Worm (Caenorhabditis elegans): Measurements from ENCODE around the gene vps-33.1.

Gene vps-33.1

DNA sequence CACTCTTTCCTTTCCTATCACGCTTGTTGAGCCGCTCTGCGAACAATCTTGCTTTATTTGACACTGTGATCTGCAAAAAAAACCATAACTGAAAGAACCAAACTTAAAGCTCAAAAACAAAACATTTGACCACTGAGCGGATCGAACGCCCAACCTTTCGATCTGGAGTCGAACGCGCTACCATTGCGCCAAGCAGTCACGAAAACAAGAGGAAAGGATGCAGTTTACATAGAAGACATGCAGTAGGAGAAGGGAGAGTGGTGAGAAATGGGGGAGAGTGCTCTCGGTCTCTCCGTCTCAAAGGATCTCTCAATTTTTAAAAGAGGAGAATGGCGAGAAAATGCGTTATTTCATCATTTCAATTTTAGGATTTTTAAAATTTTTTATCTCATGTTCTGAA, 22.4 kb upstream of the vps-33.1 start (continued):
- TF ChIP-seq dmd-4 (tag; optimal IDR thresholded peaks at IDR 0.05; ENCODE audit: borderline replicate concordance) (peak; percentile 91), ceh-22 (tag; optimal IDR thresholded peaks at IDR 0.05) (no peak), che-1 (tag; optimal IDR thresholded peaks at IDR 0.05) (peak; percentile 94), hlh-6 (tag; optimal IDR thresholded peaks at IDR 0.05) (peak; percentile 97), ceh-30 (tag; optimal IDR thresholded peaks at IDR 0.05) (peak; percentile 16), ceh-24 (tag; optimal IDR thresholded peaks at IDR 0.05) (peak; percentile 81), pha-4 (tag; optimal IDR thresholded peaks at IDR 0.05) (no peak), hlh-30 (tag; optimal IDR thresholded peaks at IDR 0.05; ENCODE audit: insufficient read depth) (peak; percentile 80), ztf-16 (tag; optimal IDR thresholded peaks at IDR 0.05) (peak; percentile 93), K09A11.1 (tag; optimal IDR thresholded peaks at IDR 0.05; ENCODE audit: insufficient read depth) (peak; percentile 91), pag-3 (tag; optimal IDR thresholded peaks at IDR 0.05; ENCODE audit: borderline replicate concordance) (peak; percentile 77), hlh-15 (tag; optimal IDR thresholded peaks at IDR 0.05) (peak; percentile 92), nhr-11 (tag; optimal IDR thresholded peaks at IDR 0.05) (no peak), gmeb-2 (tag; optimal IDR thresholded peaks at IDR 0.05) (peak; percentile 95), hlh-8 (tag; optimal IDR thresholded peaks at IDR 0.05) (peak; percentile 77), pqm-1 (tag; optimal IDR thresholded peaks at IDR 0.05) (peak; percentile 50), ceh-48 (tag; optimal IDR thresholded peaks at IDR 0.05) (peak; percentile 84), pat-9 (tag; optimal IDR thresholded peaks at IDR 0.05) (peak; percentile 93), hlh-13 (GFP tag; optimal IDR thresholded peaks at IDR 0.05) (peak; percentile 95), ref-2 (tag; optimal IDR thresholded peaks at IDR 0.05) (peak; percentile 93), odd-2 (tag; optimal IDR thresholded peaks at IDR 0.05) (peak; percentile 86), sdc-2 (tag; optimal IDR thresholded peaks at IDR 0.05) (peak; percentile 86), elt-2 (tag; optimal IDR thresholded peaks at IDR 0.05) (peak; percentile 96), unc-86 (tag; optimal IDR thresholded peaks at IDR 0.05) (peak; percentile 93), ceh-18 (tag; optimal IDR thresholded peaks at IDR 0.05) (peak; percentile 90), ceh-2 (tag; optimal IDR thresholded peaks at IDR 0.05) (peak; percentile 84), ahr-1 (tag; optimal IDR thresholded peaks at IDR 0.05) (peak; percentile 84), K02D7.2 (tag; optimal IDR thresholded peaks at IDR 0.05) (peak; percentile 93), F13H6.1 (tag; optimal IDR thresholded peaks at IDR 0.05) (peak; percentile 85), fkh-10 (GFP tag; optimal IDR thresholded peaks at IDR 0.05) (peak; percentile 42)

DNA sequence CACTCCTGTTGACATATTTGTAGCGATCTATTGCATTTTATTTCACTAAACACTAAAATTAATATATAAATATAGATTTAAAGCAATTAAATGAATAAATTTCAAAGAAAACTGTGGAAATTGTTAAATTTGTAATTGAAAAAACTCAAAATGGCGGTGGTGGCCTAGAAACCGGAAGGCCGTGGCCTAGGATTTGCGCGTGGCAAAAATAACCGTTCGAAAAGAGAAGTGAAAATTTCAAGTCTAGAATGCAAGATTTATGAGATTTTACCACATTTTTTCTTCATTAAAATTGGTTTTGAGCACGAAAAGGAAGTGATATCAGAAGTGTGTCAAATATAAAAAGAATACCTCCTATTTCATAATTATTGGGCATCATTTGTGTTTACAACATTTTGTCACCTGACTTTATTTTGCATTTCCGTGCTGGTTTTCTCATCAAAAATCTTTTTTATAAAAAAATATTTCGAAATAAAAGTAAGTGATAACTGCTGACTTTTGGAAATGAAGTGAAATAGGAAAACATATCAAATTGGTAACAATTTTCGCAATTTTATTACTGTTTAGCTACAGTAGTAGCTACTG, 17.0 kb upstream of the vps-33.1 start, which contains the start of gene fli-1:
fli-1 (minus strand) TSS at position 58 of the 585 bp plus-strand sequence.
- TF ChIP-seq C08G9.2 (tag; optimal IDR thresholded peaks at IDR 0.05), result peak; percentile 68
- TF ChIP-seq ceh-31 (tag; optimal IDR thresholded peaks at IDR 0.05), result peak; percentile 49
- peak; percentile 53 for TF ChIP-seq ceh-2 (tag; optimal IDR thresholded peaks at IDR 0.05)
- TF ChIP-seq tbx-7 (tag; optimal IDR thresholded peaks at IDR 0.05), result peak; percentile 4
- no peak for TF ChIP-seq rnt-1 (tag; optimal IDR thresholded peaks at IDR 0.05)
- no peak for TF ChIP-seq hlh-13 (GFP tag; optimal IDR thresholded peaks at IDR 0.05)
- no peak for TF ChIP-seq hlh-30 (tag; optimal IDR thresholded peaks at IDR 0.05; ENCODE audit: insufficient read depth)
- TF ChIP-seq unc-86 (tag; optimal IDR thresholded peaks at IDR 0.05), result no peak
- no peak for TF ChIP-seq ceh-19 (GFP tag; optimal IDR thresholded peaks at IDR 0.05)
- TF ChIP-seq tbx-2 (tag; optimal IDR thresholded peaks at IDR 0.05), result peak; percentile 6
- no peak for TF ChIP-seq C38D4.7 (GFP tag; optimal IDR thresholded peaks at IDR 0.05)
- peak; percentile 18 for TF ChIP-seq elt-2 (tag; optimal IDR thresholded peaks at IDR 0.05)
- peak; percentile 29 for TF ChIP-seq ets-4 (tag; optimal IDR thresholded peaks at IDR 0.05)

DNA sequence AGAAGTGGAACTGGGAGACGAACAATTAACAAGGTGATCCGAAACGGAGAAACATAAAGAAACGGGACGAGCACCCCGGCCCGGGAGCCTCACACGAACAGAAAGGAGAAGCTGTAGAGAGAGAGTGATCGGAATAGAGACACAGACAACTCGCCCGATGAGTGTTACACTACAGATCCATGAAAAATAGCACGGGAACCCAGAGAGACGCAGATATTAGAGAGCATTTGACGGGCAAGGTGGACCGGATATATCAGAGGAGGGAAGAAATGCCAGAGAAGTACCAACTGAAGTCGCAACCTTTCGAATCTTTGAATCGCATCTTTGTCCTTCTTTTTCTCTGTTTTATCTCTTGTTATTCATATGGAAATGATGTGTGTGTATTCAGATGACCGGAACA, 16.3 kb upstream of the vps-33.1 start, which contains the start of gene anmt-1:
anmt-1 (plus strand) TSS at position 388 of the 400 bp plus-strand sequence.
- no peak for TF ChIP-seq pag-3 (tag; optimal IDR thresholded peaks at IDR 0.05; ENCODE audit: borderline replicate concordance)
- TF ChIP-seq ceh-18 (tag; optimal IDR thresholded peaks at IDR 0.05), result no peak
- peak; percentile 17 for TF ChIP-seq pat-9 (tag; optimal IDR thresholded peaks at IDR 0.05)
- TF ChIP-seq T23F11.4 (GFP tag; optimal IDR thresholded peaks at IDR 0.05), result no peak
- no peak for TF ChIP-seq pha-4 (tag; optimal IDR thresholded peaks at IDR 0.05)
- TF ChIP-seq unc-55 (GFP tag; optimal IDR thresholded peaks at IDR 0.05), result peak; percentile 83
- TF ChIP-seq syd-9 (tag; optimal IDR thresholded peaks at IDR 0.05), result no peak

Measured in whole organism, late embryonic.